Worm (Caenorhabditis elegans): ENCODE results near the gene F42D1.4.
A peak's percentile ranks its signal among the peaks of the same experiment; 100 is the strongest.

F42D1.4 gene

ce11 chrX:14838339-14838738 lies 31.3 kb downstream of the F42D1.4 start:
- TF ChIP-seq nhr-11 (tag; optimal IDR thresholded peaks at IDR 0.05) (no peak), unc-130 (tag; optimal IDR thresholded peaks at IDR 0.05) (no peak), nhr-47 (tag; optimal IDR thresholded peaks at IDR 0.05) (peak; percentile 42), unc-86 (tag; optimal IDR thresholded peaks at IDR 0.05) (peak; percentile 73), hlh-17 (GFP tag; optimal IDR thresholded peaks at IDR 0.05; ENCODE audit: borderline replicate concordance) (no peak), fkh-8 (tag; optimal IDR thresholded peaks at IDR 0.05) (peak; percentile 45), lin-13 (GFP tag; optimal IDR thresholded peaks at IDR 0.05) (no peak), swsn-7 (tag; optimal IDR thresholded peaks at IDR 0.05) (peak; percentile 1), alr-1 (tag; optimal IDR thresholded peaks at IDR 0.05; ENCODE audit: borderline replicate concordance) (no peak), lin-14 (GFP tag; optimal IDR thresholded peaks at IDR 0.05) (peak; percentile 39), nhr-71 (tag; optimal IDR thresholded peaks at IDR 0.05) (peak; percentile 43), nhr-84 (tag; optimal IDR thresholded peaks at IDR 0.05) (no peak)

ce11 chrX:14841030-14841429 lies 34.0 kb downstream of the F42D1.4 start:
- TF ChIP-seq hpl-2 (GFP tag; optimal IDR thresholded peaks at IDR 0.05) (no peak), pag-3 (tag; optimal IDR thresholded peaks at IDR 0.05; ENCODE audit: borderline replicate concordance, insufficient read depth) (peak; percentile 15), nhr-85 (tag) (peak; percentile 86), hlh-4 (tag; optimal IDR thresholded peaks at IDR 0.05) (no peak), ceh-63 (GFP tag; optimal IDR thresholded peaks at IDR 0.05) (no peak), ztf-11 (tag; optimal IDR thresholded peaks at IDR 0.05) (peak in 1 of 2 experiments; percentile 14), sptf-1 (tag; optimal IDR thresholded peaks at IDR 0.05) (no peak), unc-62 (GFP tag; optimal IDR thresholded peaks at IDR 0.05) (no peak), egl-13 (tag; optimal IDR thresholded peaks at IDR 0.05) (peak; percentile 81), nhr-11 (tag; optimal IDR thresholded peaks at IDR 0.05) (peak; percentile 54), jun-1 (tag; optimal IDR thresholded peaks at IDR 0.05) (peak; percentile 89), lin-35 (GFP tag; optimal IDR thresholded peaks at IDR 0.05) (peak; percentile 82 to 87), pax-3 (tag; optimal IDR thresholded peaks at IDR 0.05) (peak; percentile 69), nhr-237 (tag; optimal IDR thresholded peaks at IDR 0.05) (peak; percentile 71), snpc-4 (tag; optimal IDR thresholded peaks at IDR 0.05) (peak; percentile 78), nhr-12 (tag; optimal IDR thresholded peaks at IDR 0.05) (no peak), zag-1 (tag; optimal IDR thresholded peaks at IDR 0.05) (peak; percentile 87), aly-2 (tag; optimal IDR thresholded peaks at IDR 0.05) (peak; percentile 32), ceh-88 (GFP tag; IDR thresholded peaks at IDR 0.05) (no peak; the same call in 1 of the 2 replicates), lir-3 (tag; optimal IDR thresholded peaks at IDR 0.05; ENCODE audit: poor library complexity) (peak; percentile 80), nhr-90 (tag; optimal IDR thresholded peaks at IDR 0.05; ENCODE audit: poor library complexity) (peak; percentile 57), F16B12.6 (tag; optimal IDR thresholded peaks at IDR 0.05) (peak; percentile 44), fkh-4 (tag; optimal IDR thresholded peaks at IDR 0.05; ENCODE audit: borderline replicate concordance) (no peak), ceh-90 (tag; optimal IDR thresholded peaks at IDR 0.05) (no peak), pqm-1 (tag; optimal IDR thresholded peaks at IDR 0.05) (no peak), isw-1 (GFP tag; IDR thresholded peaks at IDR 0.05) (peak; percentile 73), ztf-4 (tag; optimal IDR thresholded peaks at IDR 0.05) (peak; percentile 78), unc-86 (tag; optimal IDR thresholded peaks at IDR 0.05) (peak; percentile 91), nhr-84 (tag; optimal IDR thresholded peaks at IDR 0.05) (no peak), lsy-2 (tag; optimal IDR thresholded peaks at IDR 0.05) (peak; percentile 63 to 92), ces-1 (GFP tag; optimal IDR thresholded peaks at IDR 0.05) (no peak), lin-39 (tag; optimal IDR thresholded peaks at IDR 0.05) (peak; percentile 15), rnt-1 (tag; optimal IDR thresholded peaks at IDR 0.05) (peak; percentile 80), snu-23 (GFP tag; optimal IDR thresholded peaks at IDR 0.05) (peak; percentile 96), nhr-20 (tag; optimal IDR thresholded peaks at IDR 0.05) (peak; percentile 91), fkh-10 (GFP tag; optimal IDR thresholded peaks at IDR 0.05) (peak; percentile 94), swsn-7 (tag; optimal IDR thresholded peaks at IDR 0.05) (peak; percentile 90), nhr-19 (GFP tag; conservative IDR thresholded peaks at IDR 0.05) (peak; percentile 78), efl-3 (GFP tag; optimal IDR thresholded peaks at IDR 0.05) (no peak), nhr-28 (tag; optimal IDR thresholded peaks at IDR 0.05) (no peak), elt-3 (tag; optimal IDR thresholded peaks at IDR 0.05) (peak in 2 of 6 experiments; percentile 27 to 50), nhr-76 (tag; optimal IDR thresholded peaks at IDR 0.05) (no peak), fkh-8 (tag; optimal IDR thresholded peaks at IDR 0.05) (peak; percentile 87)
